Fruit fly (Drosophila melanogaster) whole organism, embryonic: ENCODE data around the gene CG17778.
A peak's percentile ranks its signal among the peaks of the same experiment; 100 is the strongest.

ENCODE experiments used
- ATbp ChIP-seq: fragments of 200-800 bp; sonication (Bioruptor generic); optimal IDR thresholded peaks from 2 replicates; lab custom pipeline; 2017; ENCODE audit warnings: missing biosample characterization, mild to moderate bottlenecking, missing genetic modification characterization, missing genetic modification reagents
- Bdp1 ChIP-seq: fragments of 200-800 bp; sonication (Bioruptor generic); optimal IDR thresholded peaks from 3 replicates; lab custom pipeline; 2016; ENCODE audit warnings: missing biosample characterization, missing genetic modification characterization
- CG10267 ChIP-seq: fragments of 200-800 bp; sonication (Bioruptor generic); optimal IDR thresholded peaks from 2 replicates; lab custom pipeline; 2018; ENCODE audit warnings: missing biosample characterization, mild to moderate bottlenecking, missing genetic modification characterization, moderate library complexity
- CG13424 ChIP-seq: fragments of 200-800 bp; sonication (Bioruptor generic); optimal IDR thresholded peaks from 2 replicates; lab custom pipeline; 2019; ENCODE audit warnings: missing biosample characterization, mild to moderate bottlenecking, missing genetic modification characterization, moderate library complexity
- CG17328 ChIP-seq: fragments of 200-800 bp; sonication (Bioruptor generic); IDR thresholded peaks from 2 replicates; pipeline ENCODE4 v1.3.6; 2022; ENCODE audit warnings: missing biosample characterization, missing genetic modification characterization
- CG17612 ChIP-seq: fragments of 200-800 bp; sonication (Bioruptor generic); IDR thresholded peaks from 2 replicates; pipeline ENCODE4 v1.3.6; 2022; ENCODE audit warnings: missing biosample characterization, missing genetic modification characterization
- CG2202 ChIP-seq: fragments of 200-800 bp; sonication (Bioruptor generic); optimal IDR thresholded peaks from 2 replicates; lab custom pipeline; 2018; ENCODE audit warnings: missing biosample characterization, mild to moderate bottlenecking, missing genetic modification characterization
- CG2678 ChIP-seq: fragments of 200-800 bp; sonication (Bioruptor generic); optimal IDR thresholded peaks from 3 replicates; lab custom pipeline; 2019; ENCODE audit warnings: missing biosample characterization, mild to moderate bottlenecking, missing genetic modification characterization, moderate library complexity
- CG2889 ChIP-seq: fragments of 200-800 bp; sonication (Bioruptor generic); IDR thresholded peaks from 3 replicates; pipeline ENCODE4 v1.3.6; 2022; ENCODE audit warnings: missing biosample characterization, missing genetic modification characterization
- CG32532 ChIP-seq: fragments of 200-800 bp; sonication (Bioruptor generic); IDR thresholded peaks from 2 replicates; pipeline ENCODE4 v1.3.6; 2022; ENCODE audit warnings: missing biosample characterization, missing genetic modification characterization
- CG32767 ChIP-seq: fragments of 200-800 bp; sonication (Bioruptor generic); IDR thresholded peaks from 2 replicates; pipeline ENCODE4 v1.3.6; 2022; ENCODE audit warnings: missing biosample characterization, missing genetic modification characterization
- CG32772 ChIP-seq: fragments of 200-800 bp; sonication (Bioruptor generic); IDR thresholded peaks from 2 replicates; pipeline ENCODE4 v1.3.6; 2022; ENCODE audit warnings: missing biosample characterization, missing genetic modification characterization
- CG3407 ChIP-seq: fragments of 200-800 bp; sonication (Bioruptor generic); optimal IDR thresholded peaks from 2 replicates; lab custom pipeline; 2018; ENCODE audit warnings: missing biosample characterization, mild to moderate bottlenecking, missing genetic modification characterization
- CG4404 ChIP-seq: fragments of 200-800 bp; sonication (Bioruptor generic); IDR thresholded peaks from 2 replicates; pipeline ENCODE4 v1.3.6; 2022; ENCODE audit warnings: missing biosample characterization, missing genetic modification characterization
- CG4617 ChIP-seq: fragments of 200-800 bp; sonication (Bioruptor generic); optimal IDR thresholded peaks from 3 replicates; lab custom pipeline; 2016; ENCODE audit warnings: missing biosample characterization, missing genetic modification characterization, borderline replicate concordance
- CG4820 ChIP-seq: fragments of 200-800 bp; sonication (Bioruptor generic); optimal IDR thresholded peaks from 3 replicates; lab custom pipeline; 2016; ENCODE audit warnings: missing biosample characterization, missing genetic modification characterization
- CG7556 ChIP-seq: fragments of 200-800 bp; sonication (Bioruptor generic); optimal IDR thresholded peaks from 2 replicates; lab custom pipeline; 2017; ENCODE audit warnings: missing biosample characterization, mild to moderate bottlenecking, missing genetic modification characterization
- CG7839 ChIP-seq: fragments of 200-800 bp; sonication (Bioruptor generic); optimal IDR thresholded peaks from 3 replicates; lab custom pipeline; 2018; ENCODE audit warnings: missing biosample characterization, mild to moderate bottlenecking, missing genetic modification characterization, moderate library complexity
- CG7928 ChIP-seq: fragments of 200-800 bp; sonication (Bioruptor generic); optimal IDR thresholded peaks from 2 replicates; lab custom pipeline; 2017; ENCODE audit warnings: missing biosample characterization, mild to moderate bottlenecking, missing genetic modification characterization
- Dad ChIP-seq: fragments of 200-800 bp; sonication (Bioruptor generic); optimal IDR thresholded peaks from 3 replicates; lab custom pipeline; 2016; ENCODE audit warnings: missing biosample characterization, missing genetic modification characterization
- E2f1 ChIP-seq: fragments of 200-800 bp; sonication (Bioruptor generic); IDR thresholded peaks from 2 replicates; pipeline ENCODE4 v1.3.6; 2022; ENCODE audit warnings: missing biosample characterization, missing genetic modification characterization
- ERR ChIP-seq: fragments of 200-800 bp; sonication (Bioruptor generic); optimal IDR thresholded peaks from 2 replicates; lab custom pipeline; 2016; ENCODE audit warnings: missing biosample characterization, missing genetic modification characterization
- Fer3 ChIP-seq: fragments of 200-800 bp; sonication (Bioruptor generic); optimal IDR thresholded peaks from 2 replicates; lab custom pipeline; 2018; ENCODE audit warnings: missing biosample characterization, mild to moderate bottlenecking, missing genetic modification characterization, moderate library complexity
- NC2α ChIP-seq: fragments of 200-800 bp; sonication (Bioruptor generic); optimal IDR thresholded peaks from 2 replicates; lab custom pipeline; 2016; ENCODE audit warnings: missing biosample characterization, missing genetic modification characterization
- NfI ChIP-seq: fragments of 200-800 bp; sonication (Bioruptor generic); optimal IDR thresholded peaks from 3 replicates; lab custom pipeline; 2018; ENCODE audit warnings: missing biosample characterization, mild to moderate bottlenecking, missing genetic modification characterization, moderate library complexity
- Poxn ChIP-seq: fragments of 200-800 bp; sonication (Bioruptor generic); IDR thresholded peaks from 2 replicates; pipeline ENCODE4 v1.3.6; 2022; ENCODE audit warnings: missing biosample characterization, missing genetic modification characterization
- Ptx1 ChIP-seq: fragments of 200-800 bp; sonication (Bioruptor generic); IDR thresholded peaks from 2 replicates; pipeline ENCODE4 v1.3.6; 2022; ENCODE audit warnings: missing biosample characterization, missing genetic modification characterization
- Sry-β ChIP-seq: fragments of 200-800 bp; sonication (Bioruptor generic); optimal IDR thresholded peaks from 2 replicates; lab custom pipeline; 2018; ENCODE audit warnings: missing biosample characterization, mild to moderate bottlenecking, missing genetic modification characterization, moderate library complexity
- Tbp ChIP-seq: fragments of >200 bp; optimal IDR thresholded peaks from 2 replicates; lab custom pipeline; 2018; ENCODE audit warnings: missing biosample characterization, missing genetic modification characterization
- abd-A ChIP-seq: fragments of 200-800 bp; sonication (Bioruptor generic); optimal IDR thresholded peaks from 3 replicates; lab custom pipeline; 2019; ENCODE audit warnings: missing biosample characterization, mild to moderate bottlenecking, missing genetic modification characterization, moderate library complexity
- cato ChIP-seq: fragments of 200-800 bp; sonication (Bioruptor generic); optimal IDR thresholded peaks from 2 replicates; lab custom pipeline; 2016; ENCODE audit warnings: missing biosample characterization, missing genetic modification characterization, borderline replicate concordance
- caup ChIP-seq: fragments of 200-800 bp; sonication (Bioruptor generic); optimal IDR thresholded peaks from 3 replicates; lab custom pipeline; 2017; ENCODE audit warnings: missing biosample characterization, mild to moderate bottlenecking, missing genetic modification characterization, moderate library complexity; ENCODE audit not compliant: severe bottlenecking
- ci ChIP-seq: fragments of 200-800 bp; sonication (Bioruptor generic); IDR thresholded peaks from 3 replicates; pipeline ENCODE4 v1.3.6; 2022; ENCODE audit warnings: missing biosample characterization, missing genetic modification characterization
- crol ChIP-seq: fragments of 200-800 bp; sonication (Bioruptor generic); IDR thresholded peaks from 2 replicates; pipeline ENCODE4 v1.3.6; 2022; ENCODE audit warnings: missing biosample characterization, missing genetic modification characterization
- da ChIP-seq: fragments of 200-800 bp; sonication (Bioruptor generic); optimal IDR thresholded peaks from 2 replicates; lab custom pipeline; 2016; ENCODE audit warnings: missing biosample characterization, missing genetic modification characterization
- ems ChIP-seq: fragments of 200-800 bp; sonication (Bioruptor generic); optimal IDR thresholded peaks from 3 replicates; lab custom pipeline; 2016; ENCODE audit warnings: missing biosample characterization, missing genetic modification characterization
- fu2 ChIP-seq: fragments of 200-800 bp; sonication (Bioruptor generic); optimal IDR thresholded peaks from 2 replicates; lab custom pipeline; 2016; ENCODE audit warnings: missing biosample characterization, missing genetic modification characterization
- grau ChIP-seq: fragments of 200-800 bp; optimal IDR thresholded peaks from 3 replicates; lab custom pipeline; 2019; ENCODE audit warnings: missing biosample characterization, mild to moderate bottlenecking, missing genetic modification characterization, moderate library complexity
- kay ChIP-seq: fragments of 200-800 bp; sonication (Bioruptor generic); optimal IDR thresholded peaks from 2 replicates; lab custom pipeline; 2016; ENCODE audit warnings: missing biosample characterization, missing genetic modification characterization
- ken ChIP-seq: fragments of 200-800 bp; sonication (Bioruptor generic); IDR thresholded peaks from 3 replicates; pipeline ENCODE4 v1.3.6; 2022; ENCODE audit warnings: missing biosample characterization, missing genetic modification characterization
- mld ChIP-seq: fragments of 200-800 bp; sonication (Bioruptor generic); IDR thresholded peaks from 3 replicates; pipeline ENCODE4 v1.3.6; 2022; ENCODE audit warnings: missing biosample characterization, missing genetic modification characterization; ENCODE audit not compliant: partially characterized antibody
- nau ChIP-seq: fragments of 200-800 bp; sonication (Bioruptor generic); optimal IDR thresholded peaks from 3 replicates; lab custom pipeline; 2017; ENCODE audit warnings: missing biosample characterization, mild to moderate bottlenecking, missing genetic modification characterization, missing genetic modification reagents
- psq ChIP-seq: fragments of 200-800 bp; sonication (Bioruptor generic); optimal IDR thresholded peaks from 2 replicates; lab custom pipeline; 2017; ENCODE audit warnings: missing biosample characterization, missing genetic modification characterization
- ro ChIP-seq: fragments of 200-800 bp; sonication (Bioruptor generic); IDR thresholded peaks from 2 replicates; pipeline ENCODE4 v1.3.6; 2022; ENCODE audit warnings: missing biosample characterization, missing genetic modification characterization
- row ChIP-seq: fragments of 200-800 bp; sonication (Bioruptor generic); IDR thresholded peaks from 3 replicates; pipeline ENCODE4 v1.3.6; 2022; ENCODE audit warnings: missing biosample characterization, missing genetic modification characterization
- scrt ChIP-seq: fragments of 200-800 bp; sonication (Bioruptor generic); optimal IDR thresholded peaks from 2 replicates; lab custom pipeline; 2018; ENCODE audit warnings: missing biosample characterization, mild to moderate bottlenecking, missing genetic modification characterization, moderate library complexity
- sisA ChIP-seq: fragments of 200-800 bp; sonication (Bioruptor generic); IDR thresholded peaks from 2 replicates; pipeline ENCODE4 v1.3.6; 2022; ENCODE audit warnings: missing biosample characterization, missing genetic modification characterization
- slbo ChIP-seq: fragments of 200-800 bp; sonication (Bioruptor generic); IDR thresholded peaks from 2 replicates; pipeline ENCODE4 v1.3.6; 2022; ENCODE audit warnings: missing biosample characterization, missing genetic modification characterization
- so ChIP-seq: fragments of 200-800 bp; sonication (Bioruptor generic); IDR thresholded peaks from 3 replicates; pipeline ENCODE4 v1.3.6; 2022; ENCODE audit warnings: missing biosample characterization, missing genetic modification characterization
- stc ChIP-seq: fragments of 200-800 bp; sonication (Bioruptor generic); IDR thresholded peaks from 2 replicates; pipeline ENCODE4 v1.3.6; 2022; ENCODE audit warnings: missing biosample characterization, missing genetic modification characterization
- tin ChIP-seq: fragments of 200-800 bp; sonication (Bioruptor generic); optimal IDR thresholded peaks from 3 replicates; lab custom pipeline; 2016; ENCODE audit warnings: missing biosample characterization, missing genetic modification characterization
- wek ChIP-seq: fragments of 200-800 bp; sonication (Bioruptor generic); optimal IDR thresholded peaks from 3 replicates; lab custom pipeline; 2018; ENCODE audit warnings: missing biosample characterization, mild to moderate bottlenecking, missing genetic modification characterization, moderate library complexity

CG17778 gene

DNA sequence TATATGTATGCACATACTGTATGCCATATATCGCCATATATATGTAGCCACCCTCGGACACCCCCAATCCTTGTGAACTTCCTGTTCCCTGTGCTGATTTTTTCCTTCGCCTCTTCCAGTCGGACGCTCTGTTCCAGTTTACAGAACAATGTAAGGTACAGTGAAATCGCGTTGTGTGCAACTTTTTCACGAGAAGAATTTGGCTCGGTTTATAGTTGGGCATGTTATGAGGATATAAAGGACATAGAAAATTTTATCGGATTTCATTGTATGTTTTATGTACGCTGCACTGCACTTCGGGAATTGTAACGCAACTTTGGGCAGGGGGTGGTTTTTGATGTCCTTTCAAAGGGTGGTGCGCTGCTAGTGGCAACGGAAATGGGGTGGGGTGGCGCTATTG lies 29.9 kb downstream of the CG17778 start (continued):
- TF ChIP-seq scrt (GFP tag; lab: Kevin White, UChicago) = no peak
- TF ChIP-seq ken (GFP tag; lab: Robert Waterston, UW) = no peak
- no peak for TF ChIP-seq cato (GFP tag; lab: Kevin White, UChicago)
- TF ChIP-seq CG7839 (tag; lab: Kevin White, UChicago) = peak; percentile 11
- no peak for TF ChIP-seq ERR
- no peak for TF ChIP-seq Poxn (GFP tag; lab: Robert Waterston, UW)
- TF ChIP-seq E2f1 (GFP tag; lab: Robert Waterston, UW) = no peak
- TF ChIP-seq Tbp (GFP tag; lab: Kevin White, UChicago) = no peak
- TF ChIP-seq caup (GFP tag; lab: Kevin White, UChicago) = peak; percentile 22
- no peak for TF ChIP-seq crol (GFP tag; lab: Robert Waterston, UW)
- TF ChIP-seq CG10267 (tag; lab: Kevin White, UChicago) = peak; percentile 14
- TF ChIP-seq CG32532 (GFP tag; lab: Robert Waterston, UW) = 0 out of 2 replicates have a peak, but pooled peaks have one; percentile 22
- peak; percentile 31 for TF ChIP-seq ATbp (GFP tag; lab: Kevin White, UChicago)
- peak; percentile 20 for TF ChIP-seq wek (GFP tag; lab: Kevin White, UChicago)
- TF ChIP-seq CG4617 = no peak
- TF ChIP-seq CG4404 = peak; percentile 15; the same call in 1 of the 2 replicates
- peak; percentile 3 for TF ChIP-seq CG7556 (GFP tag; lab: Kevin White, UChicago)
- TF ChIP-seq row (GFP tag; lab: Robert Waterston, UW) = peak; percentile 82
- peak; percentile 40 for TF ChIP-seq CG13424
- TF ChIP-seq nau (GFP tag; lab: Kevin White, UChicago) = no peak
- no peak for TF ChIP-seq CG2202
- TF ChIP-seq Ptx1 (GFP tag; lab: Robert Waterston, UW) = peak; percentile 21; the same call in 1 of the 2 replicates
- no peak for TF ChIP-seq CG32767
- TF ChIP-seq CG2889 = no peak
- no peak for TF ChIP-seq Sry-β (GFP tag; lab: Kevin White, UChicago)
- TF ChIP-seq CG7928 (GFP tag; lab: Kevin White, UChicago) = no peak
- no peak for TF ChIP-seq CG32772 (GFP tag; lab: Robert Waterston, UW)
- TF ChIP-seq Fer3 (tag; lab: Kevin White, UChicago) = peak; percentile 7
- TF ChIP-seq psq (GFP tag; lab: Kevin White, UChicago) = no peak
- TF ChIP-seq NfI (GFP tag; lab: Kevin White, UChicago) = no peak
- TF ChIP-seq sisA (GFP tag; lab: Robert Waterston, UW) = 0 out of 2 replicates have a peak, but pooled peaks have one; percentile 8
- no peak for TF ChIP-seq fu2 (GFP tag; lab: Kevin White, UChicago)
- peak; percentile 67 for TF ChIP-seq abd-A
- TF ChIP-seq kay (GFP tag; lab: Kevin White, UChicago) = no peak
- TF ChIP-seq Dad (GFP tag; lab: Kevin White, UChicago) = no peak
- TF ChIP-seq slbo (GFP tag; lab: Robert Waterston, UW) = peak; percentile 58
- TF ChIP-seq ro (GFP tag; lab: Robert Waterston, UW) = no peak
- no peak for TF ChIP-seq Bdp1
- TF ChIP-seq ci = peak; percentile 41; the same call in 1 of the 3 replicates
- TF ChIP-seq tin (GFP tag; lab: Kevin White, UChicago) = no peak
- TF ChIP-seq da (GFP tag; lab: Kevin White, UChicago) = no peak
- no peak for TF ChIP-seq NC2α (GFP tag; lab: Kevin White, UChicago)
- peak; percentile 98 for TF ChIP-seq grau (tag; lab: Kevin White, UChicago)
- TF ChIP-seq CG17612 (GFP tag; lab: Robert Waterston, UW) = no peak
- no peak for TF ChIP-seq so (GFP tag; lab: Robert Waterston, UW)
- TF ChIP-seq ems (GFP tag; lab: Kevin White, UChicago) = no peak
- TF ChIP-seq CG2678 (tag; lab: Kevin White, UChicago) = peak; percentile 47
- no peak for TF ChIP-seq CG3407 (GFP tag; lab: Kevin White, UChicago)
- no peak for TF ChIP-seq stc
- no peak for TF ChIP-seq CG17328
- no peak for TF ChIP-seq CG4820 (GFP tag; lab: Kevin White, UChicago)
- TF ChIP-seq mld (GFP tag; lab: Robert Waterston, UW) = no peak
